Worm (Caenorhabditis elegans): ENCODE measurements around the gene ZC53.2.

DNA sequence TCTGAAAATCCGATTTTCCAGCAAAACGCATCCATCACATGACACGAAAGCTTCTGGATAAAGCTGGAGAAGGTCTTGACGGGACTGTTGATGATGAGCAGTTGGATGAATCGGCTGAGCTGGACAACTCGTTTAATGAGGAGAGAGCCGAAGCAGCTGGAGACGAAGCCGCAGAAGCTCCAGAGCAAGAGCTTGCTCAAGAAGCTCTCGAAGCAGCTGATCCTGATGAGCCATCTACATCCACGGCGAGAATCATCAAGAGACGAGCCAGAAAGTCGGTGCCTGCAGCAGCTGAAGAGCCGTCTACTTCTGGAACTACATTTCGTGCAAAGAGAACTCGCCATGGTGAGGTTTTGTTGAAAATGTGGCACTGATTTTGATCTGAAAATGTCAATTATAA, 40.4 kb upstream of the ZC53.2 start:
- no peak for TF ChIP-seq klf-2 (GFP tag; conservative IDR thresholded peaks at IDR 0.05)
- no peak for TF ChIP-seq T22C8.4 (GFP tag; IDR thresholded peaks at IDR 0.05)
- no peak for TF ChIP-seq cog-1 (tag; optimal IDR thresholded peaks at IDR 0.05)
- TF ChIP-seq ref-1 (GFP tag; conservative IDR thresholded peaks at IDR 0.05): no peak
- no peak for TF ChIP-seq ztf-23 (GFP tag; IDR thresholded peaks at IDR 0.05)

All from whole organism, midembryonic.